Worm (Caenorhabditis elegans) whole organism, dauer: ENCODE measurements around the gene vps-36.

Experiments
- unc-62 ChIP-seq: sonication (generic microtip); optimal IDR thresholded peaks from 2 replicates; lab custom pipeline; 2017; ENCODE audit warnings: missing biosample characterization, missing genetic modification reagents, missing genetic modification characterization

The vps-36 gene

DNA sequence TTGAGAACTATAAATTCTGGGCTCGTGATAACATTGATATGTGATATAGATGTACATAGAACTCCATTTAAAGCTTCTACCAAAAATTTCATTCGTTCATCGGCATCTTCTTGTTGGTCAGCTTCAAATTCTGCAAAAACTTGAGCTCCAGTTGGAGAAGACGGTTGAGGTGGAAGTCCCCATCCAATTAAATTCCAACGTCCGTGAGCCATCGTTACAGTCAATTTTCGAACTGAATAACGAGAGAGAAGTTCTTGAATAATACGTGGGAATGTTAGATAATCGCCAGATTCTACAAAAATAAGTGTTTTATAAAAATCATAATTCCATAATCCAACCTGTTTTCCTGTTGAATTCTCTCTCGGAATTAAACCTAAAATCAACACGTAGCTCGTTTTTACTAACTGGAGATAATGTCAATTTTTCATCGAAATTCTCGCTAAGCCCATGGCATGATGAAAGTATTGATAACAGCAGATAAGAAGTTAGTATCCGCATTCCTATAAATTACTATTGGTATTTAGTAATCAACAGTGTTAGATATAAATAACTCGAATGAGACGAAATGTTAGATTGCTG, 2.1 kb downstream of the vps-36 start, which contains the start of gene pigt-1:
TSS of gene pigt-1 (minus strand) at position 500 of the 579 bp plus-strand sequence.
- TF ChIP-seq unc-62 (GFP tag; lab: Kevin White, UChicago), result no peak

DNA sequence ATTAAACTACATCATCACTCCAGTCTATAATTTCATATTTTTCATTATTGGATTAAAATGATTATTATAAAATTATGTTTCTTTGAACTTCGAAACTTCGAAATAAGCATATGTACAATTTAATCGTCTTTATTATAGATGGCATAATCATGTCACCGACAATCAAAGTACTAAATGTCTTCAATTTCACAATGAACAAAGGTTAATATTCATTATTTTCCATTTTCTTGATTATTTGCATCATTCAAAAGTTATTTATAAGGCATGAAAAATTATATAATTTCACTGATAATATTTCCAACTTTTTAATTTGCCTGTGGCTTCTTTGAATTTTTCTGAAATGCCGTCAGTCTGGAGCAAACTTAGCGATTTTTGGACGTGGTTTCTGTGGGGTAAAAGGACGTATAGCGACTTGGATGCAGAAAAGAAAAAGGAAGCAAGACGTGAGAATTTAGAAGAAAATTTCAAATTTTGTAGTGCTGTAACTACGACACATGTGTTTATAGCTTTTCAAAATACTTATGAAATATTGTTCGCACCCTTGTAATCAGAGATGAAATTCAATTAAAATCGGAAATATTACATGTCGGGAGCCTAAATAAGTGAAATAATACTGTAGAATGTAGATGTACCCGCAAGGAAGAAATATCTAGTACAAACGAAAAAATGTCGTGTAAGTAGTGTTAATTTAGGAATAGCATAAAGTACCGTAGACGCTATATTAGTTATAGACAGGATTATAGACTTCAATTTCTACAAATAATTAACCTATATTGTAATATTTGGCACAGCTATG, 4.6 kb downstream of the vps-36 start, which contains the start of gene F17C11.13:
TSS of gene F17C11.13 (plus strand) at position 243 of the 796 bp plus-strand sequence.
- TF ChIP-seq unc-62 (GFP tag; lab: Kevin White, UChicago), result no peak

DNA sequence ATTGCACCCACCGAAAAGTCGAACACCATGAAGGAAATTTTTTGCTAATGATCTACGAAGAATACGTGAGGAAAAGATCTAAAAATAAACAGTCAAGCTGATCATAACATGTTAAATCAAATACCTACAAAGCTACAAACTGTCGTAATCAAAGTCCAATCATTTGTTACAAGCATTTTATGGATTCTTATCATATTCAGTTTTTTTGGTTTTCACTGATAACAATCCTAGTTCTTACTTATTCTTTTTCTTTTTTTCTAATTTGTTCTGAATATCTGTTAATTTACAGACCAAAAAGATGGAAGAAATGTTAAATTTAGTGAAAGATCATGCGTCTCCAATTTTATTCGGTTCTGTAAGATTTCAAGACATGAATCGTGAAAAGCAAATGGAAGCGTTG, 5.6 kb downstream of the vps-36 start, which contains the start of gene F17C11.6:
TSS of gene F17C11.6 (plus strand) at position 290 of the 400 bp plus-strand sequence.
- no peak for TF ChIP-seq unc-62 (GFP tag; lab: Kevin White, UChicago)

DNA sequence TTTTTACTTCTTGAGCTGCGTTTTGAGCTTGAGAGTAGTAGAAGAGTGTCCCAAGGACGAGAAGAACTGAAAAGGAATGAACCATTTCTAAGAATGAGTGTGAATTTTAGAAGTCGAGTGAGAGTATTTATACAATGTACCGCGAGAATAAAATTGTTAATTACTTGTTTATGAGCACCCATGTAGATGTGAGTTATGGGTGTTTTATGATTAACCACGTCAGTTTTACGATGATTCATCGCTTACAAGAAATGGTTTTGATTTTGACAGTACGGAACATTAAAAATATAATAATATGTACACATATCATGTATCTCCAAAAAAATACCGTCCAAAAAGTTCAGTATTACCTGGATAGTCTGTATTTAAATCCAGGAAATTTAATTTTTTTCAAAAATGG, 6.1 kb downstream of the vps-36 start, which contains the start of gene clec-221:
TSS of gene clec-221 (minus strand) at position 101 of the 400 bp plus-strand sequence.
- TF ChIP-seq unc-62 (GFP tag; lab: Kevin White, UChicago), result no peak

DNA sequence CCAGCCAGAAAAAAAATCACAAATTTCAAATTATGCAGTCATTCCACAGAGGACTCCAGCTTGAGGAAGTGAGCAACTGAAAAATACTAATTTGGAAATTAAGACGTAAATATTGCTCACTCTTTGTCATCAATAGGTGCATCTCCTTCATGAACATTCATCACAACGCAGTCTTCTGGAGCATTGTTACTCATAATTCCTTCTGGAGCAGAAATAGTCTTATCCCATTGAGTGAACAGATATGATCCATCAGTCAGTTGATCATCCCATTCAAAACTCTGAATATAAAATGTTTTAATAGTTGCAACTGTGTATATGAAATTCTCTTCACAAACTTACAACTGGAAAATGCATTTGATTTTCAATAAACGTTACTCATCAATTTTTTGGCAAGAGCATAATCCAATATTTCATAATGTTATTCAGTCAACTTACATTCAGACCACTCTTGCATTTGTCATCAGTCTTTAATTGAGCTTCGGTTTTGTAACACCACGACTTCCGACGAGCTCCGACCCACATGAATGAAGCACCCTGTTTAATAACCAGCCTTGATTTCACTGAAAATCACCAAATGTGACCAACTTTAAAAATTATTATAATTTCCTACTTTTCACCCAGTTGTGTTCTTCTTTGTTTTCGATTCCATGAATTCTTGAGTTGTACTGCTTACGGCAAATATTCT, 6.9 kb downstream of the vps-36 start:
- TF ChIP-seq unc-62 (GFP tag; lab: Kevin White, UChicago), result no peak

DNA sequence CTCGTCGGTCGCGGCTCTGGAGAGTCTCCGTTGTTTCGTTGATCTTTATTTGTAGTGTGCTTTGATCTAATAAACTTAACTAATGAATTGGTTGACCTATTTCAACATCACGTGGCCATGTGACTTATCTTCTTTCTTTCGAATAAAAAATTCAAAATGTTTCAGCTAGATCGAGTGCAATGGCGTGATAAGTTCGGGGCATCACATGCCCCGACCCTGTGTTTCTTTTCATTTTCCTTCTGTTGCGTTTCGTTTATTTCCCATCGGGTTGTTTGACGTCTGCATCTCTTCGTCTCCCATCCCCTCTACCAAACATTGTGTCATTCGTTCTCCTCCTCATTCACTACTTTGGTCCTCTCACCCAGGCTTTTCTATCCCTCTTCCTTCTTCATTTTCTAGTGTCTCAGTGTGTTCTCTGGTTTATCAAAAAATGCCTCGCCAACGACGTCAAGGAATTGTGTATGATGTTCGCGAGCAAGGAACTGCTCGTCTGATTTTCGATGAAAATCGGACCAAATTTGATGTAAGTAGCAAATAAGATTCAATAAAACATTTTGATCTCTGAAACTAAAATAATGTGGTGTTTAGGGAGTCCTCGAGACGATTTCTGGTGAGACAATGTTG, 8.7 kb downstream of the vps-36 start, which contains the start of gene F17C11.4:
TSS of gene F17C11.4 (plus strand) at position 206 of the 624 bp plus-strand sequence.
- TF ChIP-seq unc-62 (GFP tag; lab: Kevin White, UChicago), result no peak

DNA sequence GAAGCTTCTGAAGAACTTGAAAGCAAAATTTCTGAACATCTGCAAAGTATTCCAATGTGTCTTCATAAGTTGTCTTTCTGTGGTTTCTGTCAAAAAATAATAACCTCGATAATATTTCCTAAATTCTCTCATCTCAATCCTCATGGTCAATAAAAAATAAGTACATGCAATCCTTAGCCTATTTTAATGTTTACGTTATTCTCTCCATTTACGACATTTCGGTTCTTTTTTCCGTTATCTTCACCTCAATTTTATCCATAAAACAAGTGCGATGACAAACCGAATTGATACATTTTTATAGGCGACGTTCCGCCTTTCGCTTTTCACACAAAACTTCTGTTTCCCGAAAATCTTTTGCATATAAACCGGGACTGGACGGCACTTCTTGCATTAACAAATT, 11.0 kb downstream of the vps-36 start, which contains the start of gene col-153:
TSS of gene col-153 (plus strand) at position 301 of the 400 bp plus-strand sequence.
- TF ChIP-seq unc-62 (GFP tag; lab: Kevin White, UChicago), result no peak

DNA sequence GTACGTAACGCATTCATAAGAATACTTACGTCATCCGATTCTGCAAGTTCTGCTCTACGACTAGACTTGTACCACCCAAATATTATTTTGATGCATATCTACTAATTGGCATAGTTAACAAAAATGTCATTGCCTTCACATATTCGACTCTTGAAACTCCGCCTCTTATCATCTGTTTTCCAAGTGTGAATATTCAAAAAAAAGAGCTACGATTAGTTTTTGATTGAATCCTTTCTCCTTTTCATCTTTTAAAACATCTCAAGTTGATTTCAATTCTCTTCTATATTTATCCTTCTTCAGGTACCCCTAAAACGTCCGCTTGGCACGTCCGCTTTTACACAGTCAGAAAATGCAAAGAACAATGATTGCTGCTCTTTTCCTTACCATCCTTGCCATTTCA, 12.5 kb downstream of the vps-36 start, which contains the start of gene F17C11.2:
TSS of gene F17C11.2 (plus strand) at position 301 of the 400 bp plus-strand sequence.
- TF ChIP-seq unc-62 (GFP tag; lab: Kevin White, UChicago), result no peak

DNA sequence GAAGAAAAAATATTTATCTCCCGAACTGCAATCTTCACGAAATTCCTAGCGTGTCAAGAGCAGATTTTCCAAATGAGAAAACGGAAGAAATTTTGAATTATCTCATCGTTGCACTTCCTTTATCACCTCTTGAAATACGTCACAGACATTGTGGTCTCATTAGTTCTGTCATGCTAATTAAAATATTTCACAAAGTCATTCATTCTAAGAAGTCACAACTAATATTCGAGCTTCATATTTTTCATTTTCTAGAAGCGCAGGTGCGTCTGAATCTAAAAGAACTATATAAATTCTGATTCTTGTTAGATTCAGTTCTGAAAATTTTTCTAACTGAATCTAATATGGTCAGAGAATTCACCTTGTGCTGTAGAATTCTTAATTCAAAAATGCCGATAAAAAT, 13.3 kb downstream of the vps-36 start:
- no peak for TF ChIP-seq unc-62 (GFP tag; lab: Kevin White, UChicago)

DNA sequence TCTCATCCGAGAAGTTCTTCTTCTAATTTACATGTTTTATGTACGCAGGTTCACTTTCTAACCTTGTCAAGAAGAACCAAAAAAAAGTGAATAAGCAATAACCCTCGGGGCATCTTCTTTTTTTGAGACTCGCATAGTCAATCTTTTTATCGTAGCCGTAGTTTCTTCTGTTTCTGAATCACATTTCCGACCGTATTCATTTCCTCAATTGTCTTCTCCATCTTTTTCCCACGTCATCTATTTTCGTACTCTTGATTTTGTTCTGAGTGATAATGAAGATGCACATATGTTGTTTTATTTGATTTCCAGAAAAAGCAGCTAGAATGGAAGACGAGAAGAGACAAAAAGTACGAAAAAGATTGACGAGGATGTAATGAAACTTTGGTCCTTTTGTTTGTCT, 15.6 kb downstream of the vps-36 start:
- no peak for TF ChIP-seq unc-62 (GFP tag; lab: Kevin White, UChicago)

DNA sequence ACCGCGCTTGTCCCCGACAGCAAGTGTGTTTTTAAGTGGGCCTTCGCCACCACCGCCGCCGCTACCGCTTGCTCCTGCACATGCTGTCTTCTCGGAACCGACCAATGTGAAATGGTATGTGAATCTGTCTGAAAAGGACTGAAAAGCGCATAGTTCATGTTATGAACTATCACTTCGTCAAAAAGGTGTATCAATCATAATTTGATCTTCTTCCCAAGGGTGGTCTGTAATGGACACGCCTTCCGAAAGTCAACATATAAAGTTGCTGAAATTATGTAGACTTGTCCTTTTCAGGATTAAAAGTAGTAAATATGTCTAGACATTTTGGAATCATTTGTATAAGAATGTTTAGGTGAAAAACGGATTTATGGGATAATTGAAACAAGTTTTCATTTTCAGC, 18.3 kb downstream of the vps-36 start, which contains the start of gene zip-9:
TSS of gene zip-9 (plus strand) at position 301 of the 400 bp plus-strand sequence.
- no peak for TF ChIP-seq unc-62 (GFP tag; lab: Kevin White, UChicago)

DNA sequence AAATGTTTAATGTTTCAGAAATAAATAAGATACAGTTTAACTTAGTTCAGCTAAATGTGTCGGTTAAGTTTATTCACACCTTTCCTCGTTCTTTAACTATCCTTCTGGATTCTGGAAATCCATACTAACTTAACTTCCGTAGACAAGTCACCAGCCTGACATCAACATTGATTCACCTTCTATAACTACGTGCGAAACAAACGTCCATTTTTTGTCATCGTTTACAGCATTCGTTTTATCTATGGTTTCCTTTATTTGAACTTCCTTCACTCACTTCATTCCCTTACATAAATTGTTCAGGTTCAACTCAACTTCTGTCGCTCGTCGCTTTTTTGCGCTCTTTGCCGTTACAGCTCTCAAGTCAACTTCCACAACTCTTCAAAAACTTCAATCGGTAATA, 19.3 kb downstream of the vps-36 start, which contains the start of gene F17C11.26:
TSS of gene F17C11.26 (plus strand) at position 301 of the 400 bp plus-strand sequence.
- no peak for TF ChIP-seq unc-62 (GFP tag; lab: Kevin White, UChicago)

ce11 chrV:10940571-10940991, 19.9 kb downstream of the vps-36 start:
- TF ChIP-seq unc-62 (GFP tag; lab: Kevin White, UChicago), result no peak

DNA sequence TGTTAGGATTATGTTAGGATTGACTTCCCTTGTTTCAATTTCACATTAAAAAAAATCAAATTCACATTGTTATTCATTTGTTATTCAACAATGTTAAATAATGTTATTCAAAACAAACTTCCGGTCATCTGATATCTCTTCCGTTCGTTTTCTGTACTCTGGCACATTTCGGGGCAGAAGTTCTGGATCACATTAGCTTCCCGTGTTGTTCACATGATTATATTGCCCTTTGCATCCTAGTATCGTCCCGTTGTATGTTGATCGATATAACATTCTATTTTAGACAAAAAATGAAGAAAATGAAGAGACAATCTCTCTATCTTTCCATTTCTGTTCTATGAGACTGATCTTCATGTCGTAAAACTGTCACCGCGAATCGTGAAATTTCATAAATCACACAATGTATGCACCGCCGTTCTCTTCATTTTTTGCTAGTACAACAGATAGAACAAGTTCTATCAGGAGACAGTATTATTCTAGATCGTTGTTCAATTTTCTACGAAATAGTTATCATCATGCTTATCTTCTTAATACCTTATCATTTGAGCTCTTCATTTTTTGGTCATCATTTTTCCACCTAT, 20.4 kb downstream of the vps-36 start:
- TF ChIP-seq unc-62 (GFP tag; lab: Kevin White, UChicago), result no peak

DNA sequence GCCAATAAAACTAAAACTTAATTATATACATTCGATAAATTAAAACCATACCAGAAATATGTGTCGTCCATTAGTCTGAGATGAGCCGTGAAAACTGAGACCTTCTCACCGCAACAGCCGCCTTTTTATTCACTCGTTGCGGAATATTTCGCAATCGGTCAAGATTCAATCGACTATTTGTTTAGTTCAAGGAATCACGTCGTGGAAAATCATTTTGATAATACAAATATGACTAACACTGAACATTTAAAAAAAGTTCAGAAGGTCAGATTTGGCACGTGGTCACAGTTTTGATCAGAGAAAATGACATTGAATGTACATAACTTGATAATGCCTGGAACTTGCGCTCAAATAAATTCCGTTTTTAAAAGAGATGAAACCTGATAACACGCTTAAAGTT, 21.7 kb downstream of the vps-36 start, which contains the start of gene F17C11.11:
TSS of gene F17C11.11 (minus strand) at position 79 of the 400 bp plus-strand sequence.
- no peak for TF ChIP-seq unc-62 (GFP tag; lab: Kevin White, UChicago)
